Fruit fly (Drosophila melanogaster) whole organism, embryonic: ENCODE results near the gene CG32564.
A peak's percentile ranks its signal among the peaks of the same experiment; 100 is the strongest.

Experiments used
- CG4404 ChIP-seq: fragments of 200-800 bp; sonication (Bioruptor generic); IDR thresholded peaks from 2 replicates; pipeline ENCODE4 v1.3.6; 2022; ENCODE audit warnings: missing biosample characterization, missing genetic modification characterization
- CTCF ChIP-seq: fragments of 200-800 bp; sonication (Bioruptor generic); optimal IDR thresholded peaks from 2 replicates; lab custom pipeline; 2017; ENCODE audit warnings: missing biosample characterization, mild to moderate bottlenecking, missing genetic modification characterization, moderate library complexity
- Max ChIP-seq: fragments of 200-800 bp; sonication (Bioruptor generic); optimal IDR thresholded peaks from 2 replicates; lab custom pipeline; 2016; ENCODE audit warnings: missing biosample characterization, mild to moderate bottlenecking, missing genetic modification characterization
- crc ChIP-seq: fragments of 200-800 bp; sonication (Bioruptor generic); optimal IDR thresholded peaks from 2 replicates; lab custom pipeline; 2016; ENCODE audit warnings: missing biosample characterization, missing genetic modification characterization
- dmrt99B ChIP-seq: fragments of 200-800 bp; sonication (Bioruptor generic); optimal IDR thresholded peaks from 2 replicates; lab custom pipeline; 2018; ENCODE audit warnings: missing biosample characterization, mild to moderate bottlenecking, missing genetic modification characterization, moderate library complexity
- inv ChIP-seq: fragments of 200-800 bp; sonication (Bioruptor generic); IDR thresholded peaks from 2 replicates; pipeline ENCODE4 v1.3.6; 2022; ENCODE audit warnings: missing biosample characterization, missing genetic modification characterization; ENCODE audit not compliant: partially characterized antibody

DNA sequence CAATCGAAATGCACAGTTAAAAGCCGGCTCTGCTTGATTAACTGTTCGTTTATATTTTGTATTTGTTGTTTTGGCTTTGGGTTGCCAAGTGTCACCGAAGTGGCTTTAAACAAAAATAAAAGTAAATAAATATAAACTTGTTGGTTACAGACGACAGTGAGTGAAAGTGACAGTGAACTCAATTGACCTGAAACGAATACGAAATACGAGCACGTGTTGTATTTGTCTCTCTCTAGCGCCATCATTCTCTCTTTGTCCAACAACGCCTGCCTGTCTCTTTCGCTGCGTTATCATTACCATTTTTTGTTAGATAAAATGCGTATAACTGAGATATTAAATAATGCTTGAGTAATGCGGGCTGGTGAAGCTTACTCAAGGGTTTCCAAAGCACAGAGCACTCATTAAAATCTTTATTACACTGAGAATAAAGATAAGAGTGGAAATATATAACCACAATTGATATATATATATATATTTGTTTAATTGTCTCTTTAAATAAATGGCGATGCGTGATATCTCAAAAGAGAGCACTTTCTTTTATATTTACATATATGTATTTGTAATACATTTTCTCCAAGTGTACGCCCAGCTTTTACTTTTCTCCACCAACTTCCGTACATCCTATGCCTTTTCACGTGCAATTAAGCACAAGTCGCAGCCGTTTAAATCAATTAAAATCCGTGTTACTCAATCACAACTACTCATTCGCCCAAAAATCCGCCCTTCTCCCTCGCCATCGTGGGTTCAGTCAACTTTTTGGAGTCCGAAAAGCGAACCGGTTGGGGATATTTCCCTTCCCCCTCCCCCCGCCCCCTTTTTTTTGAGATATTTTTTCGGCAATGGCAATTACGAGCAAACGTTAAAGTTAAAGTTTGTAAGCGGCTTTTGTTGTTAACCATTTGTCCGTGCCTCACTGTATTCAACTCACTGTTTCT, 24.7 kb upstream of the CG32564 start:
- TF ChIP-seq CTCF (GFP tag; lab: Kevin White, UChicago) = no peak
- TF ChIP-seq CG4404 (GFP tag; lab: Robert Waterston, UW) = no peak
- no peak for TF ChIP-seq crc
- TF ChIP-seq inv = no peak
- peak; percentile 47 for TF ChIP-seq dmrt99B (tag; lab: Kevin White, UChicago)
- TF ChIP-seq Max = no peak
